Fruit fly (Drosophila melanogaster): ENCODE results near the gene Fer1.
A peak's percentile ranks its signal among the peaks of the same experiment; 100 is the strongest.

The Fer1 gene

DNA sequence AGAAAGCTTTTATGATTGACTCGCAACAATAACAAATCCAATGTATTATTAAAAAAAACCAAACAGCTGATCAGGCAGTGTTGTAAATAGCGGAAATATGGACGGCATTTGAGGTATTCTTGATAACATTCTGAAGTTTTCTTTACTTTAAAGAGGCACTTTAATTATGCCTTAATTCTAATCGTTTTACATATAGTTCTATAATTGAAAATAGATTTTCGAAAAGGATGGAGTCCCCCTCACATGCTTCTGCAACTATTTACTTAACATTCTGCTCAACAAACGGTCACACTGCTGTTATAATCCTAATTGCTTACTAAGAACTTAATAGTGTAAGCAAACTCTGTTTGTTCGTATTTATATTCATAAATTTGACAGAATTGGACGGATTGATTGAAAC, 8.0 kb upstream of the Fer1 start, which contains the start of gene CG10068 (continued):
- TF ChIP-seq Oli (tag; optimal IDR thresholded peaks at IDR 0.05) (peak; percentile 72), ham (GFP tag; IDR thresholded peaks at IDR 0.05) (no peak), CG18262 (tag; optimal IDR thresholded peaks at IDR 0.05) (peak; percentile 91), E2f2 (GFP tag; IDR thresholded peaks at IDR 0.05) (peak; percentile 70), CG1024 (GFP tag; IDR thresholded peaks at IDR 0.05) (peak; percentile 90), HmgD (GFP tag; optimal IDR thresholded peaks at IDR 0.05) (peak; percentile 60), CG11560 (tag; IDR thresholded peaks at IDR 0.05) (no peak), ssp (GFP tag; IDR thresholded peaks at IDR 0.05) (peak; percentile 70), gce (GFP tag; IDR thresholded peaks at IDR 0.05) (peak; percentile 91; the same call in 2 of the 3 replicates), CG13775 (GFP tag; optimal IDR thresholded peaks at IDR 0.05) (peak; percentile 90), eve (GFP tag; optimal IDR thresholded peaks at IDR 0.05) (no peak), H2.0 (GFP tag; IDR thresholded peaks at IDR 0.05) (peak; percentile 92), Rfx (GFP tag; IDR thresholded peaks at IDR 0.05) (peak; percentile 92), gcm2 (GFP tag; optimal IDR thresholded peaks at IDR 0.05) (peak; percentile 77), Hmr (GFP tag; optimal IDR thresholded peaks at IDR 0.05) (peak; percentile 87), CG6683 (GFP tag; optimal IDR thresholded peaks at IDR 0.05) (peak; percentile 71), CG8281 (tag; optimal IDR thresholded peaks at IDR 0.05) (peak; percentile 63), Ets65A (GFP tag) (peak; percentile 97), ranshi (GFP tag; IDR thresholded peaks at IDR 0.05) (peak; percentile 91), sob (GFP tag; IDR thresholded peaks at IDR 0.05) (peak; percentile 88), CoRest (tag; optimal IDR thresholded peaks at IDR 0.05) (peak; percentile 88), Pdp1 (GFP tag; optimal IDR thresholded peaks at IDR 0.05) (peak; percentile 89 to 91), cato (GFP tag; optimal IDR thresholded peaks at IDR 0.05; ENCODE audit: borderline replicate concordance) (peak; percentile 64), CG8924 (tag; optimal IDR thresholded peaks at IDR 0.05) (peak; percentile 96), ind (GFP tag; optimal IDR thresholded peaks at IDR 0.05) (peak; percentile 83), lov (optimal IDR thresholded peaks at IDR 0.05) (no peak), lov (GFP tag; IDR thresholded peaks at IDR 0.05) (peak; percentile 94), CG13894 (tag; optimal IDR thresholded peaks at IDR 0.05) (peak; percentile 90), unc-4 (GFP tag; IDR thresholded peaks at IDR 0.05; ENCODE audit: partially characterized antibody) (0 out of 2 replicates have a peak, but pooled peaks have one; percentile 27), CG8359 (GFP tag; optimal IDR thresholded peaks at IDR 0.05; ENCODE audit: borderline replicate concordance) (peak; percentile 53), CG7745 (tag; optimal IDR thresholded peaks at IDR 0.05) (no peak), CG7839 (tag; optimal IDR thresholded peaks at IDR 0.05) (peak; percentile 88), MBD-R2 (GFP tag; IDR thresholded peaks at IDR 0.05) (peak; percentile 93), ap (GFP tag; IDR thresholded peaks at IDR 0.05) (peak; percentile 85), aop (GFP tag; IDR thresholded peaks at IDR 0.05) (0 out of 2 replicates have a peak, but pooled peaks have one; percentile 79), HLH3B (GFP tag; IDR thresholded peaks at IDR 0.05) (peak; percentile 93), twi (tag; optimal IDR thresholded peaks at IDR 0.05) (peak; percentile 66), Sox102F (GFP tag; optimal IDR thresholded peaks at IDR 0.05) (peak; percentile 90), dmrt99B (tag; optimal IDR thresholded peaks at IDR 0.05) (peak; percentile 87), ase (GFP tag; IDR thresholded peaks at IDR 0.05) (peak; percentile 94), CG7357 (GFP tag; IDR thresholded peaks at IDR 0.05) (peak; percentile 67; the same call in 2 of the 3 replicates), HmgZ (tag; optimal IDR thresholded peaks at IDR 0.05) (peak; percentile 92), Nf-YA (GFP tag; IDR thresholded peaks at IDR 0.05) (peak; percentile 89), tx (GFP tag; optimal IDR thresholded peaks at IDR 0.05) (peak; percentile 80), CG15073 (GFP tag; optimal IDR thresholded peaks at IDR 0.05) (no peak), emc (GFP tag; optimal IDR thresholded peaks at IDR 0.05) (peak; percentile 69), CTCF (GFP tag; optimal IDR thresholded peaks at IDR 0.05) (peak; percentile 62), CG9437 (GFP tag; optimal IDR thresholded peaks at IDR 0.05) (peak; percentile 62), Sin3A (optimal IDR thresholded peaks at IDR 0.05) (no peak), sug (tag; optimal IDR thresholded peaks at IDR 0.05) (peak; percentile 72), CG5953 (GFP tag; IDR thresholded peaks at IDR 0.05) (peak; percentile 89), psq (GFP tag; optimal IDR thresholded peaks at IDR 0.05) (peak; percentile 66), H15 (GFP tag; IDR thresholded peaks at IDR 0.05) (peak; percentile 90)

Data from whole organism, embryonic.